Worm (Caenorhabditis elegans): Measurements from ENCODE around the gene Y50D7A.10.

The Y50D7A.10 gene

DNA sequence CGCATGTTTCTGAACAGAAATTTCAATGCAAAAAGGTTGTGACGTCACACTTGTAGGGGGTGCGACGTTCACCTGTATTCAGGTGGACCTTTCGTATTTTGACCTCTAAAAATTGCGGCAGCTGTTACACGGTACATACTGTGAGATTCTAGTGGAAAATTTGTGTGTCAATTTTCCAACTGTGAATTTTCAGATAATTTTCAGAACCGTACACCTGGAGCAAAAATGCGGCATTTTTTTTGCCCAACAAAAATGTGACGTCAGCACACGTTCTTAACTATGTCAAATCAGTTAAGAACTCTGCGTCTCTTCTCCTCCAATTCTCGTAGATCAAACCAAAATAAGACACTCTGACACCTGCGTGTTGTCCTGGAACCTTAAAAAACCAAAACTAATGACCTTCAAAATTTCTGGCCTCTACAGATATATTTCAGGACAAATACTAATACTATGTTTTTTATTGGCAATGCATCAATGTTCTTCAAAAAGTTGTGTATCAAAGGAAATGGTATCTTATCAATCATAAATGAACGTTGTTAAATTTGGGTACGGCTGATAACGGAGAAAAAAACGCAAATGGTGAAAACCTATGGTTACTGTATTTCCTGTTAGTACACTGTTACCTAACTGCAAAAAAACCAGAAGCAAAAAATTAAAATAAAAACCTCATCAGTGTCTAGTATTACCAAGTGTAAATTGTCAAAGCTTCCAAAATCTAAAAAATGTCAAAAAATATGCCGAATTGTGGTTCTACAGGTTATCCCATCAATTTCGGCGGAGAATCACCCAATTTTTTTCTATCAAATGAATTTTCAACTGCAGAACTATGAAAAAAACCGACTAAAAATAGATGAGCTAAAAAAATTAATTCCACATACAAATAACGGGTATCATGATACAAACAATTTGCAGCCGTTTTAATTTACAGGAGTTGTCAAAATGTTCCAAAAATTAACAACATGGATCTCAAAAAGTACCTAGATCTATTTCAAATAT is 41.9 kb downstream of the Y50D7A.10 start (continued):
- TF ChIP-seq let-526 (GFP tag; IDR thresholded peaks at IDR 0.05) (no peak), attf-6 (GFP tag; IDR thresholded peaks at IDR 0.05) (no peak), snpc-1.1 (tag; optimal IDR thresholded peaks at IDR 0.05; ENCODE audit: insufficient read depth) (no peak), Y56A3A.18 (GFP tag; IDR thresholded peaks at IDR 0.05) (0 out of 2 replicates have a peak, but pooled peaks have one; percentile 11), lin-35 (GFP tag; optimal IDR thresholded peaks at IDR 0.05) (peak in 1 of 3 experiments; percentile 29), nhr-179 (tag; optimal IDR thresholded peaks at IDR 0.05) (no peak), athp-1 (tag; optimal IDR thresholded peaks at IDR 0.05) (no peak), F23B12.7 (tag; optimal IDR thresholded peaks at IDR 0.05; ENCODE audit: insufficient read depth) (no peak), madf-3 (GFP tag; IDR thresholded peaks at IDR 0.05) (no peak), lsy-27 (tag; optimal IDR thresholded peaks at IDR 0.05; ENCODE audit: borderline replicate concordance, insufficient read depth) (no peak), F55B11.4 (tag; optimal IDR thresholded peaks at IDR 0.05; ENCODE audit: borderline replicate concordance, insufficient read depth) (no peak), F52B5.7 (tag; optimal IDR thresholded peaks at IDR 0.05) (no peak), attf-3 (GFP tag; conservative IDR thresholded peaks at IDR 0.05) (no peak), hmg-20 (GFP tag; IDR thresholded peaks at IDR 0.05) (no peak), bed-1 (GFP tag; IDR thresholded peaks at IDR 0.05) (no peak), snpc-1.3 (tag; optimal IDR thresholded peaks at IDR 0.05; ENCODE audit: insufficient read depth) (no peak), B0261.1 (tag; optimal IDR thresholded peaks at IDR 0.05) (no peak), lir-1 (GFP tag; conservative IDR thresholded peaks at IDR 0.05) (no peak), B0035.1 (tag; optimal IDR thresholded peaks at IDR 0.05) (no peak), Y95B8A.8 (GFP tag; IDR thresholded peaks at IDR 0.05) (no peak), Y53G8AR.9 (GFP tag; conservative IDR thresholded peaks at IDR 0.05) (0 out of 2 replicates have a peak, but pooled peaks have one; percentile 19), egl-44 (GFP tag; IDR thresholded peaks at IDR 0.05) (no peak), ztf-3 (GFP tag; optimal IDR thresholded peaks at IDR 0.05) (no peak), snpc-3.4 (tag; optimal IDR thresholded peaks at IDR 0.05) (no peak), D2030.7 (GFP tag; IDR thresholded peaks at IDR 0.05) (no peak), sea-2 (GFP tag; IDR thresholded peaks at IDR 0.05) (no peak), aptf-2 (GFP tag; conservative IDR thresholded peaks at IDR 0.05) (no peak), T26A5.8 (tag; optimal IDR thresholded peaks at IDR 0.05) (no peak), ceh-79 (tag; optimal IDR thresholded peaks at IDR 0.05) (no peak), Y67H2A.10 (GFP tag; conservative IDR thresholded peaks at IDR 0.05) (no peak)

DNA sequence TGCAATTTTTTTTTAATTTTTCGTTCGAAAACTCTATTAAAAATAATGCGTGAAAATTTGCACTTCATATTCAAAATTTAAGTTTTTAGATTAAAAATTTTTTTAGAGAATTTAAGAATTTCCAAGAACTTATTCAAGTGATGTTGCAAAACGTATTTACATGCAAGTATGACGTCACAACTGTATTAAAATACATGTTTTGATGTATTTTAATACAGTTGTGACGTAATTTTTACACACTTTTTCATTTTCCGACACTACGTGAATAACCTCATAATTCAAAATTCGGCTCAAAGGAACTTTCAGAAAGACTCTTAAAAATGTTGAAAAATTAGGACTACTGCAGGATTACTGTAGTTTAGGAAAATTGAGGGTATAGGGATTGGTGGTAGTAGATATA is 42.8 kb downstream of the Y50D7A.10 start:
- no peak for TF ChIP-seq lin-35 (GFP tag; optimal IDR thresholded peaks at IDR 0.05)
- TF ChIP-seq nfya-2 (GFP tag; IDR thresholded peaks at IDR 0.05), result no peak
- TF ChIP-seq chd-7 (tag; optimal IDR thresholded peaks at IDR 0.05), result no peak
- TF ChIP-seq ets-4 (GFP tag; optimal IDR thresholded peaks at IDR 0.05), result no peak
- TF ChIP-seq mel-28 (tag; optimal IDR thresholded peaks at IDR 0.05; ENCODE audit: borderline replicate concordance), result no peak

DNA sequence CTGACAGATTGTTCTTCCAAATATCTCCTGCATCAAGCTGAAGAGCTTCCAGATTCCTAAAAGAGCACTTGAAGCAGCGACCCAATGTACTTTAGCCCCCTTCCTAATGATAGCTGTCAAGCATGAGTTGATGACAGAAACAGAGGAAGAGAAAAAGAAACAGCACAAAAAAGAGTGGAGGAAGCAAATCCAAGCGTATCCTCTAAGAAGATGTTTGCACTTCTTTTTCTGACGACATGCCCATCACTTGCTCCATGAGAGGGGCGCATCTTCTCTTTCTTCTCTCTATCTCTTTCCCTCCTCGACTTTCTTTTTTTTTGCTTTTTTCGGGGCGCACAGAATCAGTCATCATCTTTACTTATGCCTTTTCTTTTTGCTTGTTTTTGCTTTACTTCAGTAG is 45.1 kb downstream of the Y50D7A.10 start:
- TF ChIP-seq egl-18 (GFP tag; IDR thresholded peaks at IDR 0.05) (no peak), cebp-1 (GFP tag; IDR thresholded peaks at IDR 0.05) (no peak), cebp-1 (tag; optimal IDR thresholded peaks at IDR 0.05) (no peak), madf-10 (tag; optimal IDR thresholded peaks at IDR 0.05) (no peak), attf-5 (GFP tag; optimal IDR thresholded peaks at IDR 0.05) (no peak), unc-130 (GFP tag; optimal IDR thresholded peaks at IDR 0.05) (no peak), ekl-4 (GFP tag; IDR thresholded peaks at IDR 0.05) (no peak), F57A8.1 (GFP tag; optimal IDR thresholded peaks at IDR 0.05) (no peak), sea-2 (GFP tag; IDR thresholded peaks at IDR 0.05) (no peak), aptf-3 (GFP tag; IDR thresholded peaks at IDR 0.05) (no peak), hmg-20 (GFP tag; IDR thresholded peaks at IDR 0.05) (no peak), Y95B8A.8 (GFP tag; IDR thresholded peaks at IDR 0.05) (no peak), snpc-1.3 (tag; optimal IDR thresholded peaks at IDR 0.05; ENCODE audit: insufficient read depth) (no peak), nfya-2 (GFP tag; IDR thresholded peaks at IDR 0.05) (no peak), fkh-3 (tag; optimal IDR thresholded peaks at IDR 0.05) (no peak)
